Worm (Caenorhabditis elegans): Measurements from ENCODE around the gene F18F11.4.

F18F11.4 gene

ce11 chrIV:291356-291755 lies 39.3 kb upstream of the F18F11.4 start, which contains the start of gene T21D12.7:
Gene T21D12.7 (minus strand): TSS chrIV:291456.
- TF ChIP-seq mab-5 (tag; optimal IDR thresholded peaks at IDR 0.05), result no peak
- no peak for TF ChIP-seq sma-3 (GFP tag; optimal IDR thresholded peaks at IDR 0.05)
- TF ChIP-seq nhr-237 (tag; optimal IDR thresholded peaks at IDR 0.05), result no peak
- TF ChIP-seq unc-55 (GFP tag; optimal IDR thresholded peaks at IDR 0.05), result no peak
- TF ChIP-seq nhr-77 (tag; optimal IDR thresholded peaks at IDR 0.05), result no peak
- no peak for TF ChIP-seq ama-1 (optimal IDR thresholded peaks at IDR 0.05)
- TF ChIP-seq Y55F3AM.14 (GFP tag; optimal IDR thresholded peaks at IDR 0.05), result no peak
- no peak for TF ChIP-seq alr-1 (tag; optimal IDR thresholded peaks at IDR 0.05)
- TF ChIP-seq egl-27 (tag; optimal IDR thresholded peaks at IDR 0.05), result no peak
- TF ChIP-seq nhr-6 (tag; optimal IDR thresholded peaks at IDR 0.05), result no peak

- peak in 1 of 2 experiments; percentile 43 for TF ChIP-seq lsy-2 (tag; optimal IDR thresholded peaks at IDR 0.05)
- TF ChIP-seq elt-3 (tag; optimal IDR thresholded peaks at IDR 0.05), result no peak
- TF ChIP-seq Y55F3AM.14 (GFP tag; optimal IDR thresholded peaks at IDR 0.05), result peak; percentile 47
- peak; percentile 67 for TF ChIP-seq gmeb-1 (tag; optimal IDR thresholded peaks at IDR 0.05)
- peak; percentile 3 for TF ChIP-seq nhr-21 (tag; optimal IDR thresholded peaks at IDR 0.05)
- peak; percentile 13 for TF ChIP-seq ama-1 (optimal IDR thresholded peaks at IDR 0.05)
- TF ChIP-seq mab-5 (tag; optimal IDR thresholded peaks at IDR 0.05), result no peak
- TF ChIP-seq skn-1 (tag; optimal IDR thresholded peaks at IDR 0.05), result peak; percentile 87
- TF ChIP-seq F13H6.1 (tag; optimal IDR thresholded peaks at IDR 0.05), result peak; percentile 6
- no peak for TF ChIP-seq nhr-12 (tag; optimal IDR thresholded peaks at IDR 0.05)
- no peak for TF ChIP-seq mbf-1 (tag; optimal IDR thresholded peaks at IDR 0.05)
- TF ChIP-seq sma-3 (GFP tag; optimal IDR thresholded peaks at IDR 0.05), result peak; percentile 56
- peak; percentile 80 for TF ChIP-seq fos-1 (tag; optimal IDR thresholded peaks at IDR 0.05)
- TF ChIP-seq blmp-1 (tag; optimal IDR thresholded peaks at IDR 0.05; ENCODE audit: insufficient read depth), result peak; percentile 18
- TF ChIP-seq crh-2 (tag; optimal IDR thresholded peaks at IDR 0.05), result peak; percentile 90
- no peak for TF ChIP-seq alr-1 (tag; optimal IDR thresholded peaks at IDR 0.05)
- TF ChIP-seq ztf-11 (tag; optimal IDR thresholded peaks at IDR 0.05), result no peak
- peak; percentile 50 for TF ChIP-seq sma-9 (GFP tag; optimal IDR thresholded peaks at IDR 0.05)
- no peak for TF ChIP-seq sma-9 (tag; optimal IDR thresholded peaks at IDR 0.05)
Measured at ce11 chrIV:291851-292367, 38.7 kb upstream of the F18F11.4 start.

ce11 chrIV:293163-293755 lies 37.4 kb upstream of the F18F11.4 start:
- no peak for TF ChIP-seq ama-1 (optimal IDR thresholded peaks at IDR 0.05)
- TF ChIP-seq fos-1 (tag; optimal IDR thresholded peaks at IDR 0.05), result no peak
- TF ChIP-seq nhr-10 (tag; optimal IDR thresholded peaks at IDR 0.05), result no peak
- no peak for TF ChIP-seq nhr-77 (tag; optimal IDR thresholded peaks at IDR 0.05)
- TF ChIP-seq nhr-23 (tag; optimal IDR thresholded peaks at IDR 0.05), result no peak
- TF ChIP-seq ztf-1 (GFP tag; conservative IDR thresholded peaks at IDR 0.05), result 0 out of 2 replicates have a peak, but pooled peaks have one; percentile 65
- TF ChIP-seq unc-39 (tag; optimal IDR thresholded peaks at IDR 0.05), result no peak
- no peak for TF ChIP-seq lin-39 (tag; optimal IDR thresholded peaks at IDR 0.05)
- no peak for TF ChIP-seq ceh-82 (tag; optimal IDR thresholded peaks at IDR 0.05)

ce11 chrIV:293995-294700 lies 36.5 kb upstream of the F18F11.4 start:
- TF ChIP-seq skn-1 (tag; optimal IDR thresholded peaks at IDR 0.05), result no peak
- peak; percentile 46 for TF ChIP-seq ama-1 (optimal IDR thresholded peaks at IDR 0.05)

- no peak for TF ChIP-seq C34F6.9 (tag; optimal IDR thresholded peaks at IDR 0.05)
- no peak for TF ChIP-seq unc-62 (GFP tag; optimal IDR thresholded peaks at IDR 0.05)
- no peak for TF ChIP-seq nhr-21 (tag; optimal IDR thresholded peaks at IDR 0.05)
- TF ChIP-seq nhr-237 (tag; optimal IDR thresholded peaks at IDR 0.05), result no peak
- peak; percentile 24 for TF ChIP-seq lin-39 (tag; optimal IDR thresholded peaks at IDR 0.05)
- no peak for TF ChIP-seq ztf-1 (GFP tag; conservative IDR thresholded peaks at IDR 0.05)
- peak; percentile 20 for TF ChIP-seq nhr-129 (tag; optimal IDR thresholded peaks at IDR 0.05)
- TF ChIP-seq nhr-10 (tag; optimal IDR thresholded peaks at IDR 0.05), result no peak
- no peak for TF ChIP-seq F13H6.1 (tag; optimal IDR thresholded peaks at IDR 0.05)
Measured at ce11 chrIV:294737-295136, 35.9 kb upstream of the F18F11.4 start.
